Fruit fly (Drosophila melanogaster): ENCODE results near the gene Nin.

Gene Nin

DNA sequence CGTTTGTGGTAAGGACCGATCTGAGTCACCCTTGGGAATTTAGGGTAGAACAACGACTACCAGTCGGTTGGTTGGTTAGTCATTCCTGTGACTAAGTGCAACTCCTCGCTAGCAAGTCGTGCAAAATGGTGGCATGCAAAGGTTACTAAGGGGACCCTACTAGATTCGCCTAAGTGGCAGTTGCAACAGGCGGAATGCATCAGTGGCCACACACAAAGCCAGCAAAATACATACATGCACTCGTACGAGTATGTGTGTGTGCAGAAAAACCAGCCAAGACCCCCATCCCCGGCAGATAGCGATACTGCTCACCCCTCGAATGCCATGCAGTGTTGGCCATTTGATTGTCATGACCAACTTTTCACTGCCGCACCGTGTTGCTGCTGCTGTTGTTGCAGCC is 6.5 kb upstream of the Nin start:
- TF ChIP-seq h (optimal IDR thresholded peaks at IDR 0.05) (no peak), Myc (optimal IDR thresholded peaks at IDR 0.05) (no peak), psq (optimal IDR thresholded peaks at IDR 0.05) (no peak), Sin3A (optimal IDR thresholded peaks at IDR 0.05) (no peak), ttk (optimal IDR thresholded peaks at IDR 0.05) (no peak), insv (optimal IDR thresholded peaks at IDR 0.05) (no peak)

DNA sequence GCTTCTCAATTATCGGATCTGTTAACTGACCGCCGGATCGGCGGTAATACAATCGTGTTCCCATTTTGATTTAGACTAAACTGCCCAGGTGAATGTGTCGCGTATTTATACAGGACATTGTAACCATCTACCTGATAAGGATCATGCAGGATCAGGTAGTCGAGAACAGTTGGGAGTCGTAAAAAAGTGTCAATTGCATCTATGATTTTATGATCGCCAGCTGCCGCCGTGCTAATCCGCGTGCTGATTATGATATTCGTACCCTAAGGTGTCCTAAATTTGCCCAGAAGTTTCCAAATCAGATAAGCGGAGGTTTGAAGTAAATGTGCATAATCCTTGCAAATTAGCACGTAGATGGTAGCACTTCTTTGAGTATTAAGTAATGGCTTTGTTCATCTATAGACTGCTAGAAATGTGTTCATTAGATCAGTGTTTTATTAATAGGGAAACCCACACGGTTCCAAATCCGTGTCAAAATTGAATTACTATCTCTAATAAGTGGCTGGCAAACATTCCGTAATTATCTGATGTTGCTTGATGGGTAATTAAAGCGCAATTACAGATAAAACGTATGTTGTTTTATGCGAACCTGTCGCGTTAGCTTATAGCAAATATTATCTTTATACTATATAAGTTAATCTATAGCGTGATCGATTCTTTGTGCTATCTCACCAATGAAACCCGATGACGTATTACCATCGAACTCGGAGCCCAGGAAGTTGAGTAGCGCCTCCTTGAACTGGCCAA is 913 bp downstream of the Nin start:
- TF ChIP-seq ttk (optimal IDR thresholded peaks at IDR 0.05) (no peak), h (optimal IDR thresholded peaks at IDR 0.05) (no peak), insv (optimal IDR thresholded peaks at IDR 0.05) (no peak)

DNA sequence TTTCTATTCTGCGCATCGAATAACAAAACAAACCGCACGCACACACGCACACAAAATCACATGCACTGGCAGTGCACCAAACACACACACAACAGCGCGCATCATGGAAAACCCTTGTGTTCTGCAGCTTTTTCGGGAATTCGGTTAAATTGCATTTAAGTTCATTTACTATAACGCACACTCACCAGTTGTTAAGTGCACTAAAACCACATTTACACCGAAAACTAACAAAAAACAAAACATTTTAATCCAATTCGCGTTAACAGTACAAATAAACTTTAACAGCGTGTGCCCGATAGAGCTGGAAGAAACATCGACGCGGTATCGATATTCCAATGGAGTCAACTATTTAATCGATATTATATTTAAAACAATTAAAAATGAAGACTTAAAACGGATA is 7.3 kb downstream of the Nin start, which contains the start of gene tkv:
Gene tkv (minus strand): TSS at position 304 of the 400 bp plus-strand sequence.
- no peak for TF ChIP-seq Myc (optimal IDR thresholded peaks at IDR 0.05)
- no peak for TF ChIP-seq h (optimal IDR thresholded peaks at IDR 0.05)
- no peak for TF ChIP-seq ttk (optimal IDR thresholded peaks at IDR 0.05)
- no peak for TF ChIP-seq psq (optimal IDR thresholded peaks at IDR 0.05)
- no peak for TF ChIP-seq insv (optimal IDR thresholded peaks at IDR 0.05)
- TF ChIP-seq Sin3A (optimal IDR thresholded peaks at IDR 0.05), result no peak

DNA sequence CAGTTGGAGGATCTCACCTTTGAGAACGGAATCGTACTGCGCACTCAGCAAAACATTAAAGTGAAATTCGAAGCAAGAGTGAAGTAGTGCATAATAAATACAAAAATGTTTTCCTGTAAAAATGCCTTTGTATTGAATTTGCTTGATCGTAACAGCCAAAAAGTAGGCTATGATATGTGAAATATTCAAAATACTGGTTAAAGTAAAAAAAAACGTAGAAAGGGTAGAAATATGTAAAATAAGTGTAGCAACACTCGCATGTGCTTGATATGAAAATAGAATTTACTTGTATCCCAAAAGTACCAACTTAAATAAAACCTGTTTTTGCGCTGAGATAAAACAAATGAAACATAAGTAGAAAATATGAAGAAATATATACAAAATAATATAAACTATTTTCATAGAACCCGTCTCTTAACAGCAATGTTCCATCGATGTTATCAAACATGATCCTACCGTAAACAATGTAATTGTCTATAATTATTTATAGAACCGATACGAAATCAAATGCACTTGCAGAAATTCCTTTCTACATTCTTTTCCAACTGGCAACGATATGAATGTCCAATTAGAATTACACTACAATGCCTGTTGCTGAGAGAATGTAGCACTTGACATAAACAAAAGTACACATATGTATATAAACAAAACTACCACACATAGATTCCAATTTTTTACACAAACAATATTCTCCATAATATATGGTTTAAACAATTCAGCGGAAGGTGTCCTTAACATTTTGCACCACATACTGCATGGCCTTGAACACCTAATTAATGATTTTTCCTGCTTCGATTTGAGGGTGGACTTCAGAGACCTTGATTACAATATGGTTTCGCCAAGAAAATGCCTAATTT is 7.9 kb downstream of the Nin start:
- TF ChIP-seq insv (optimal IDR thresholded peaks at IDR 0.05) (no peak), psq (optimal IDR thresholded peaks at IDR 0.05) (no peak), ttk (optimal IDR thresholded peaks at IDR 0.05) (no peak), Sin3A (optimal IDR thresholded peaks at IDR 0.05) (no peak), h (optimal IDR thresholded peaks at IDR 0.05) (no peak), Myc (optimal IDR thresholded peaks at IDR 0.05) (no peak)

DNA sequence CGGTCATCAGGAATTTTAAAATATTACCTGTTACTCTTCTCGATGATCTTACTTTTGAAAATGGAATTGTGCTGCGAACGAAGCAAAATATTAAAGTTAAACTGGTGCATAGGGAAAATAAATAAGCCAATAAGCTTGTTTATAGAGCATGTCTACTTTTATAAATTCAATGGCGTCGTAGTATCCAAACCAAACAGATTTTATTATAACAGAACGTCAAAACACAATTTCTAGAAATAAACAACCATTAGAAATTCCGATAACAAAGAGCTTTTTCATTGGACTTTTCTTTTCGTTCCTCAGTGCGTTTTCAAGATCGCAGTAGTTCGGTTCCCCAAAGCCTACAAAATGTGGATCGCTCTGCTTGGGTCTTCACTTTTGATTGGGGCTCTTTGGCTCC is 10.2 kb downstream of the Nin start, which contains the start of gene Cyp4ac3:
Gene Cyp4ac3 (plus strand): TSS at position 301 of the 400 bp plus-strand sequence.
- no peak for TF ChIP-seq insv (optimal IDR thresholded peaks at IDR 0.05)
- TF ChIP-seq ttk (optimal IDR thresholded peaks at IDR 0.05), result no peak
- no peak for TF ChIP-seq Myc (optimal IDR thresholded peaks at IDR 0.05)
- TF ChIP-seq h (optimal IDR thresholded peaks at IDR 0.05), result no peak
- no peak for TF ChIP-seq Sin3A (optimal IDR thresholded peaks at IDR 0.05)
- TF ChIP-seq psq (optimal IDR thresholded peaks at IDR 0.05), result no peak

DNA sequence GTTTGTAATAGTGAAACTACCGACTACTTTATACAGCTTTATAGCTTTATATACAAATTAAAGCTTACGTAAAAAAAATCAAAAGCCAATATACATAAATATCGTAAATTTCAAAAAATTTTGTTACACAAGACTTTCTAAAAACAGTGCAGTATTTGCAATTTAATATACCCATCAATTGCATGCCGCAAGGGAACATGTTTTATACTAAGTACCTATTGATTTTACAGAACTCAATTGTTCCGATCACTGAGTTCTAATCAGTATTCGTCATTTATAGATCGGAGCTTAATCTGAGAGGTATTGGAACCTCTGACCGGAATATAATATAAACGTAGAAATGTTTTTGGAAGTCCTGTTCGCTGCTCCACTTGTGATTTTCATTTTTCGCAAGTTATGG is 12.3 kb downstream of the Nin start, which contains the start of gene Cyp4ac2:
Gene Cyp4ac2 (plus strand): TSS at position 301 of the 400 bp plus-strand sequence.
- TF ChIP-seq Sin3A (optimal IDR thresholded peaks at IDR 0.05), result no peak
- TF ChIP-seq ttk (optimal IDR thresholded peaks at IDR 0.05), result no peak
- no peak for TF ChIP-seq insv (optimal IDR thresholded peaks at IDR 0.05)
- no peak for TF ChIP-seq psq (optimal IDR thresholded peaks at IDR 0.05)
- TF ChIP-seq h (optimal IDR thresholded peaks at IDR 0.05), result no peak
- no peak for TF ChIP-seq Myc (optimal IDR thresholded peaks at IDR 0.05)

DNA sequence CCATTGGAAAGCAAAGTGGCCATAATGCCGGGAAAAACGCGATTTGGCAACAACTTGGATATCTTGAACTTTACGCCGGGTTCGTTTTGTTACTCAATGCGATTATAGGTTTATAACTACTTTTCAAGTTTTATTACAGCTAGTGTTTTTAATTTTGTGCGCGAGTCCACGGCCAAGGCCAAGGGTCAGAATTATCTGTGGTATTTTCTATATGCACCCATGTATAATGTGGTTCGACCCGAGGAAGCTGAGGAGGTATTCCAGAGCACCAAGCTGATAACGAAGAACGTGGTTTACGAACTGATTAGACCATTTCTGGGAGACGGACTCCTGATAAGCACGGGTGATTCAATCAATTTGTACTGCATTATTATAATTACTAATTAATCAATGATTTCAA is 14.2 kb downstream of the Nin start:
- TF ChIP-seq psq (optimal IDR thresholded peaks at IDR 0.05), result no peak
- TF ChIP-seq Sin3A (optimal IDR thresholded peaks at IDR 0.05), result no peak
- TF ChIP-seq insv (optimal IDR thresholded peaks at IDR 0.05), result no peak
- TF ChIP-seq h (optimal IDR thresholded peaks at IDR 0.05), result no peak
- TF ChIP-seq ttk (optimal IDR thresholded peaks at IDR 0.05), result no peak
- no peak for TF ChIP-seq Myc (optimal IDR thresholded peaks at IDR 0.05)

DNA sequence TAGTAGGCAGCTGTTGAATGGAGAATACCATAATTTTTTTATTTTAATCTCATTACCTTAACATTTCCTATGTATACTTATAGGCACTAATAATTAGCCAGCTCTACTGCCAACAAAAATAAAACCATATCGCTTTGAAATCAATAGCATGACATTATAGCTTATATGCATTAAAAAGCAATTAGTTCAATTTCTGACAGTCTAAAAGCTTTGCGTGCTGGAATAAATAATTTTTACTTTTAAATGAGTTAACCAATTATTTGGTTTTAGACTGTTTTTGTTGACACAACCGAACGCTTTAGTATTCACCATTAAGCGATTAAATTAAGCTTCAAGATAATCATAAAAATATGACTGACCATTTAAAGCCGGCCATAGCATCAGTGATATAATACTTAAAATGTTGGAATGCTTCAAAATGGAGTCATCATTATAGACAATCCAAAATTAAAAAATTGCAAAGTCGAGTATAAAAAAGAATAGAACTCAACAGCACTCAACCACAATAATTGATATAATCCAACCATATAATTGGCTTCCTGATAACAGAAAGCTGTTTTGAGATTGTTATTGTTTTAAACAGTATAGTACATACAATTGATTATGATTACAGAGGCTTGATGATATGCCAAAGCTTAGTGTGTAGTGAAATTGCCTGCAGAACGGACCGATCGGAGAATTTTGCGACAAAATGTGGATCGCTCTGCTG is 14.9 kb downstream of the Nin start, which contains the start of gene Cyp4ac1:
Gene Cyp4ac1 (plus strand): TSS at position 659 of the 709 bp plus-strand sequence.
- no peak for TF ChIP-seq insv (optimal IDR thresholded peaks at IDR 0.05)
- TF ChIP-seq ttk (optimal IDR thresholded peaks at IDR 0.05), result no peak
- no peak for TF ChIP-seq h (optimal IDR thresholded peaks at IDR 0.05)
- no peak for TF ChIP-seq Sin3A (optimal IDR thresholded peaks at IDR 0.05)
- no peak for TF ChIP-seq Myc (optimal IDR thresholded peaks at IDR 0.05)
- no peak for TF ChIP-seq psq (optimal IDR thresholded peaks at IDR 0.05)

DNA sequence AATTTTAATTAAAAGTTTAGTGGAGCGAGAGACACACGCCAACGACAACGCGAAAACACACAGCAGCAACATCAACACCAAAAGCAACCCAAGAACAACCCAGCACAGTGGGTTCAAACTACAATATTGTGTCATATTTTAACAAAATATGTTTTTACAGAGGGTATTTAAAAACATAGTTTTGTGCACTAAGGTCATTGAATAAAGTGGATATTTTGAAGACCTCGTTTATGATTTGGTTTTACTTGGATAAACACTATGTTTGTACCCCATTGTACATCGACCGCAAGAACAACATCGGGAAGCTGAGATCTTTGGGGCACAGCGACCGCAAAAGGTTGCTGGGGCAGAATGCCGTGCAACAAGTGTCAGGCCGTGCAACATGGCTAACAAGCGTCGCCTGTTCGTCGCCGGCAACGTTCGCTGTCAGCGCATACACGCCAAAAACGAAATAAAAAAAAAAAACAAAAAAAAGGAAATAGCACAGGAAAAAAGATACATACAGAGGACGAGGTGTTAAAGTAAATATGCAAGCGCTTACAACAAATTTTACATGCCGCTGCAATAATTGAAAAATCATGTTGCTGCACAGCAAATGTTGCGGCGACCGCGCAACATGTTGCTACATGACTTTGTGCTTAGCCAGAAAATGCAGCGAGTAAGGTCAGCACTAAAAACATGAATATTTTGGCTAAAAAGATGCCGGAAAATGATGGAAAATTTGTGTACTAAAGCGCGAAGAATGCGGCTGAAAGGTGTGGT is 16.9 kb downstream of the Nin start:
- no peak for TF ChIP-seq psq (optimal IDR thresholded peaks at IDR 0.05)

DNA sequence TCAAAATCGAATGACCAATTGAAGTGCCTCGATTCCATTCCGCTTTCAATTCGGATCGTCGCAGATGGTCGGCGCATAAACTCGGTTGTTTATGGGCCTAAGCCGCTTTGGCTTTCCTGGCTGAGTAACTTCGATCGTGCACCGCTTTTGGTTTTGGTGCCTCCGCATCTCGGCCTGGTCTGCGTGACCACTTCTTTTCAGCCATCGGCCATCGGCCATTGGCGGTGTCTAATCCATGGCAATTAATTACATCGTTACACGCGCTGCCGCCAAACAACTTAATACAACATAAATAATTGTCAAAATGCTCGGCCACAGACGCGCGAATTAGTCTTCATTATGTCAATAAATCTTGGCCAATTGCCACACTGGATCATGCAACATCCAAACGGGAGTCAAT is 18.1 kb downstream of the Nin start:
- TF ChIP-seq psq (optimal IDR thresholded peaks at IDR 0.05) (no peak), ttk (optimal IDR thresholded peaks at IDR 0.05) (no peak), insv (optimal IDR thresholded peaks at IDR 0.05) (no peak), h (optimal IDR thresholded peaks at IDR 0.05) (no peak), Myc (optimal IDR thresholded peaks at IDR 0.05) (no peak), Sin3A (optimal IDR thresholded peaks at IDR 0.05) (no peak)

DNA sequence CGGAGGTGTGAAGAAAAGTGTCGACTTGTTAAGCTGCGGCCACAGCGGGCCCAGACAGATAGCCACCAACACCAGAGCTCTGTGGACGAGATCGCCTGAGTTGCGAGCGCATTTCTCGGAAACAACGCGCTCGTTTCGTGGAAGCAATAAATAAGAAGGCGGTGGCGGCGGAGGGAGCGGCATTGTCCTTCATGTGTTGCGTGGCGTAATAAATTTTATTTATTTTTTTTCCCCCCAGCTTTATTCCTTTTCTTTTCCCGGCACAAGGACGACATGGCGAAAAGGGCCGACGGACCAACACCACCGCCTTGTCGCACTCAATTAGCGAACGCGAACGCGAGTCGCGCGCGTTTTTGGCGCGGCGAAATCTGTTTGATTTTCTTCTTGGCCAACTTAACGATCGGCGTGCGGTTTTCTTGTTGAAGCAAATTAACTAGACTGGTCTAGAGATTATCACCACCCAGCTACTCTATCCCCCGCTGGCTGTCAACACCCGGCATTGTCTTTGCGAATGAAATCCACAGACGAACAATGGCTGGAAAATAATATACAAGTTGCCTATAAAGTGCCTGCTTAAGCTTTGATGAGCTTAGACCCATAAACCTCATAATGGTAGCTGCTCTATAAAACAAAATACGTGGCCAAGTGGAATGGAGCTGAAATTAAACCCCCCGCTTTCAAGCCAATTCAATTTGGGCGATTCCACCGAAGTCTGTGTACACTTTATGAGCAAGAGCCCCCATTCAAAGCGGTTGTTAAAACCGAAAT is 19.1 kb downstream of the Nin start:
- TF ChIP-seq Sin3A (optimal IDR thresholded peaks at IDR 0.05), result no peak
- no peak for TF ChIP-seq insv (optimal IDR thresholded peaks at IDR 0.05)
- TF ChIP-seq psq (optimal IDR thresholded peaks at IDR 0.05), result no peak
- no peak for TF ChIP-seq h (optimal IDR thresholded peaks at IDR 0.05)
- TF ChIP-seq Myc (optimal IDR thresholded peaks at IDR 0.05), result no peak
- no peak for TF ChIP-seq ttk (optimal IDR thresholded peaks at IDR 0.05)
